Fruit fly (Drosophila melanogaster): ENCODE measurements around the gene CG34177.

Gene CG34177

DNA sequence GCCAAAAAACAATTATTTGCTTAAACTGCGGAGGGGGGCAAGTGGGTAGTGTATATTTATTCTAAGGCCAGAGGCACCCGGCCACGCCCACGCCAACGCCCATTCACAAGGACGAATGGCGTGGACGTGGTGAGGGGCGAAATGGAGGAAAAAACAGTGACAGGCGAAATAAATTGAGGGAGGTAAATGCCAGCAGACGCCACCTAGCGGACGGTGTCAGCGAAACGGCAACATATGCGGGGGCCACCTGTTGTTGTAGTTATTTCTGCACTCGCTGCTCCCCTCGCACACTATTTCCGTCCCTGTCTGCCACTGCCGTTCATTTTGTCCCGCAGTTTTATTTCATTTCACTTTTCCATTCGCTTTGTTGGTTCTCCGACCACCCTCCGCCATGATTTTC is 15.7 kb upstream of the CG34177 start (continued):
- TF ChIP-seq Rfx (GFP tag; IDR thresholded peaks at IDR 0.05) (0 out of 2 replicates have a peak, but pooled peaks have one; percentile 8), toy (GFP tag; IDR thresholded peaks at IDR 0.05) (no peak), sc (optimal IDR thresholded peaks at IDR 0.05) (no peak), sc (GFP tag; optimal IDR thresholded peaks at IDR 0.05) (no peak), CG1603 (tag; optimal IDR thresholded peaks at IDR 0.05) (peak; percentile 25), NFAT (GFP tag; IDR thresholded peaks at IDR 0.05) (0 out of 2 replicates have a peak, but pooled peaks have one; percentile 23), CG8388 (GFP tag; optimal IDR thresholded peaks at IDR 0.05) (no peak), CG14710 (tag; optimal IDR thresholded peaks at IDR 0.05) (no peak), CG14965 (GFP tag; optimal IDR thresholded peaks at IDR 0.05; ENCODE audit: borderline replicate concordance) (peak; percentile 96), Med (GFP tag) (peak; percentile 52), grau (tag; optimal IDR thresholded peaks at IDR 0.05) (no peak), CTCF (GFP tag; optimal IDR thresholded peaks at IDR 0.05) (peak; percentile 94), bcd (GFP tag; optimal IDR thresholded peaks at IDR 0.05) (peak; percentile 19), gfzf (GFP tag; optimal IDR thresholded peaks at IDR 0.05) (no peak), pb (GFP tag; optimal IDR thresholded peaks at IDR 0.05) (no peak), Ptx1 (GFP tag; IDR thresholded peaks at IDR 0.05) (peak; percentile 39; the same call in 1 of the 2 replicates), Nf-YB (GFP tag; optimal IDR thresholded peaks at IDR 0.05) (no peak), CG10267 (tag; optimal IDR thresholded peaks at IDR 0.05) (no peak), Oaz (GFP tag; IDR thresholded peaks at IDR 0.05) (0 out of 2 replicates have a peak, but pooled peaks have one; percentile 27), CG17328 (GFP tag; IDR thresholded peaks at IDR 0.05) (0 out of 2 replicates have a peak, but pooled peaks have one; percentile 12), otp (GFP tag; IDR thresholded peaks at IDR 0.05) (0 out of 3 replicates have a peak, but pooled peaks have one; percentile 42), CG11247 (GFP tag; IDR thresholded peaks at IDR 0.05) (peak; percentile 44; the same call in 1 of the 2 replicates), ash1 (GFP tag; optimal IDR thresholded peaks at IDR 0.05) (no peak), scrt (GFP tag; optimal IDR thresholded peaks at IDR 0.05) (peak; percentile 48), Blimp-1 (GFP tag; optimal IDR thresholded peaks at IDR 0.05) (peak; percentile 11), Abd-B (GFP tag; optimal IDR thresholded peaks at IDR 0.05) (no peak), pan (optimal IDR thresholded peaks at IDR 0.05) (no peak), pan (GFP tag; optimal IDR thresholded peaks at IDR 0.05 in 1 of 2, IDR thresholded peaks at IDR 0.05 in 1 of 2) (peak in 1 of 2 experiments; percentile 31), pros (GFP tag; optimal IDR thresholded peaks at IDR 0.05) (no peak), CG9932 (GFP tag; IDR thresholded peaks at IDR 0.05) (0 out of 2 replicates have a peak, but pooled peaks have one; percentile 16), Xbp1 (GFP tag; optimal IDR thresholded peaks at IDR 0.05) (peak; percentile 1), ase (GFP tag; IDR thresholded peaks at IDR 0.05) (peak; percentile 45; the same call in 1 of the 3 replicates), Atf6 (GFP tag; IDR thresholded peaks at IDR 0.05) (0 out of 2 replicates have a peak, but pooled peaks have one; percentile 28), HLH3B (GFP tag; IDR thresholded peaks at IDR 0.05) (0 out of 2 replicates have a peak, but pooled peaks have one; percentile 15), kah (GFP tag; optimal IDR thresholded peaks at IDR 0.05) (peak; percentile 94), CG14667 (GFP tag; IDR thresholded peaks at IDR 0.05) (peak; percentile 32; the same call in 1 of the 2 replicates), CG32532 (GFP tag; IDR thresholded peaks at IDR 0.05) (peak; percentile 45; the same call in 1 of the 2 replicates), B-H1 (GFP tag; IDR thresholded peaks at IDR 0.05) (peak; percentile 12; the same call in 1 of the 3 replicates), Optix (GFP tag; IDR thresholded peaks at IDR 0.05) (peak; percentile 32; the same call in 1 of the 3 replicates), CG3995 (GFP tag; optimal IDR thresholded peaks at IDR 0.05) (no peak), YL-1 (GFP tag; optimal IDR thresholded peaks at IDR 0.05) (no peak), CG15011 (GFP tag; optimal IDR thresholded peaks at IDR 0.05) (no peak), Ravus (GFP tag; IDR thresholded peaks at IDR 0.05) (no peak), zfh1 (GFP tag; IDR thresholded peaks at IDR 0.05) (0 out of 3 replicates have a peak, but pooled peaks have one; percentile 16), gt (GFP tag; IDR thresholded peaks at IDR 0.05) (no peak), sna (GFP tag; IDR thresholded peaks at IDR 0.05; ENCODE audit: partially characterized antibody) (no peak), CG18599 (GFP tag; optimal IDR thresholded peaks at IDR 0.05) (no peak), CG10979 (tag; optimal IDR thresholded peaks at IDR 0.05) (peak; percentile 96), Taf1 (GFP tag; IDR thresholded peaks at IDR 0.05) (no peak), CG10321 (GFP tag; IDR thresholded peaks at IDR 0.05) (0 out of 2 replicates have a peak, but pooled peaks have one; percentile 12), CG12236 (GFP tag; optimal IDR thresholded peaks at IDR 0.05) (no peak)

Measured in whole organism, embryonic.